Worm (Caenorhabditis elegans) whole organism, midembryonic: ENCODE results near the gene srz-100.

ENCODE experiments used
- ref-1 ChIP-seq: fragments of 200-800 bp; sonication (Bioruptor generic); conservative IDR thresholded peaks from 2 replicates; pipeline ENCODE4 v1.3.6; 2022; ENCODE audit warnings: missing genetic modification reagents, missing genetic modification characterization, missing compliant biosample characterization
- ztf-23 ChIP-seq: fragments of 200-800 bp; sonication (Bioruptor generic); IDR thresholded peaks from 2 replicates; pipeline ENCODE4 v1.3.6; 2022; ENCODE audit warnings: missing genetic modification reagents, missing genetic modification characterization, missing compliant biosample characterization
- ztf-29 ChIP-seq: fragments of 200-800 bp; sonication (Bioruptor generic); IDR thresholded peaks from 2 replicates; pipeline ENCODE4 v1.3.6; 2022; ENCODE audit warnings: missing genetic modification reagents, missing genetic modification characterization, missing compliant biosample characterization

- TF ChIP-seq ztf-29 (GFP tag; lab: Robert Waterston, UW) (no peak), ztf-23 (GFP tag; lab: Robert Waterston, UW) (no peak), ref-1 (GFP tag; lab: Robert Waterston, UW) (no peak)
Measured at ce11 chrV:16746231-16746990, 14.7 kb downstream of the srz-100 start, which contains the start of gene gyg-2.
